Fruit fly (Drosophila melanogaster): ENCODE data around the gene beat-IIIc.

The beat-IIIc gene

dm6 chr2L:17173181-17173580 lies 87.4 kb downstream of the beat-IIIc start, which contains the start of gene CG34169:
Gene CG34169, plus strand, starts transcription at chr2L:17173481.
- TF ChIP-seq Sin3A (optimal IDR thresholded peaks at IDR 0.05) (no peak), psq (optimal IDR thresholded peaks at IDR 0.05) (no peak)

- TF ChIP-seq ttk (optimal IDR thresholded peaks at IDR 0.05) = no peak
- no peak for TF ChIP-seq Sin3A (optimal IDR thresholded peaks at IDR 0.05)
- no peak for TF ChIP-seq insv (optimal IDR thresholded peaks at IDR 0.05)
- TF ChIP-seq Myc (optimal IDR thresholded peaks at IDR 0.05) = no peak
- no peak for TF ChIP-seq psq (optimal IDR thresholded peaks at IDR 0.05)
- no peak for TF ChIP-seq h (optimal IDR thresholded peaks at IDR 0.05)
Measured at dm6 chr2L:17163344-17163743, 97.2 kb downstream of the beat-IIIc start.

dm6 chr2L:17159641-17160040 lies 100.9 kb downstream of the beat-IIIc start:
- no peak for TF ChIP-seq insv (optimal IDR thresholded peaks at IDR 0.05)
- TF ChIP-seq ttk (optimal IDR thresholded peaks at IDR 0.05) = no peak
- TF ChIP-seq h (optimal IDR thresholded peaks at IDR 0.05) = no peak
- TF ChIP-seq Sin3A (optimal IDR thresholded peaks at IDR 0.05) = no peak
- no peak for TF ChIP-seq Myc (optimal IDR thresholded peaks at IDR 0.05)
- no peak for TF ChIP-seq psq (optimal IDR thresholded peaks at IDR 0.05)

All from Kc167 (cell line).